Worm (Caenorhabditis elegans) whole organism, early embryonic: ENCODE data around the gene best-16.

ENCODE experiments used
- F13C5.2 ChIP-seq: sonication (generic microtip); optimal IDR thresholded peaks from 2 replicates; lab custom pipeline; 2017; ENCODE audit warnings: mild to moderate bottlenecking, missing genetic modification characterization, inconsistent platforms, missing compliant biosample characterization
- aly-1 ChIP-seq: sonication (generic microtip); optimal IDR thresholded peaks from 2 replicates; lab custom pipeline; 2016; ENCODE audit warnings: missing genetic modification characterization, missing compliant biosample characterization
- ama-1 ChIP-seq: fragments of 150-350 bp; optimal IDR thresholded peaks from 2 replicates; lab custom pipeline; 2014
- ceh-13 ChIP-seq: fragments of 200-800 bp; sonication (Bioruptor generic); optimal IDR thresholded peaks from 2 replicates; lab custom pipeline; 2018; ENCODE audit warnings: mild to moderate bottlenecking, missing genetic modification characterization, missing compliant biosample characterization
- flt-1 ChIP-seq: fragments of 200-800 bp; sonication (Bioruptor generic); IDR thresholded peaks from 2 replicates; pipeline ENCODE4 v1.3.6; 2022; ENCODE audit warnings: missing genetic modification characterization, missing compliant biosample characterization
- hmbx-1 ChIP-seq: sonication (generic microtip); optimal IDR thresholded peaks from 2 replicates; lab custom pipeline; 2016; ENCODE audit warnings: mild to moderate bottlenecking, missing genetic modification characterization, missing compliant biosample characterization
- hmg-4 ChIP-seq: fragments of 200-800 bp; sonication (Bioruptor generic); optimal IDR thresholded peaks from 2 replicates; lab custom pipeline; 2018; ENCODE audit warnings: mild to moderate bottlenecking, missing genetic modification characterization, missing compliant biosample characterization
- hnd-1 ChIP-seq: sonication (generic microtip); optimal IDR thresholded peaks from 2 replicates; lab custom pipeline; 2016; ENCODE audit warnings: missing genetic modification characterization, missing compliant biosample characterization

ce11 chrIV:7180304-7180703, 15.3 kb downstream of the best-16 start, which contains the start of gene cest-10:
- no peak for TF ChIP-seq ama-1 (lab: Kevin White, UChicago)
- no peak for TF ChIP-seq ceh-13 (GFP tag; lab: Kevin White, UChicago)
- TF ChIP-seq F13C5.2 (tag; lab: Kevin White, UChicago): no peak
- no peak for TF ChIP-seq flt-1 (GFP tag; lab: Robert Waterston, UW)
- no peak for TF ChIP-seq hmbx-1 (tag; lab: Kevin White, UChicago)
- no peak for TF ChIP-seq hmg-4
- TF ChIP-seq hnd-1 (tag; lab: Kevin White, UChicago): no peak
- no peak for TF ChIP-seq aly-1 (tag; lab: Kevin White, UChicago)
